Worm (Caenorhabditis elegans) whole organism, mixed stage, embryonic: ENCODE results near the gene JC8.7.

ENCODE experiments used
- M03D4.4 ChIP-seq: sonication (generic microtip); optimal IDR thresholded peaks from 2 replicates; lab custom pipeline; 2017; ENCODE audit warnings: mild to moderate bottlenecking, missing genetic modification characterization, missing compliant biosample characterization
- bed-3 ChIP-seq: fragments of 200-800 bp; sonication (Bioruptor generic); optimal IDR thresholded peaks from 3 replicates; lab custom pipeline; 2018; ENCODE audit warnings: mild to moderate bottlenecking, missing genetic modification characterization, moderate library complexity, missing compliant biosample characterization
- blmp-1 ChIP-seq: fragments of 150-350 bp; optimal IDR thresholded peaks from 2 replicates; lab custom pipeline; 2014; ENCODE audit warnings: missing biosample characterization, missing genetic modification characterization
- ceh-39 ChIP-seq: fragments of 150-350 bp; optimal IDR thresholded peaks from 2 replicates; lab custom pipeline; 2014; ENCODE audit warnings: missing biosample characterization, missing genetic modification characterization
- ceh-43 ChIP-seq: fragments of 200-800 bp; sonication (Bioruptor generic); optimal IDR thresholded peaks from 2 replicates; lab custom pipeline; 2018; ENCODE audit warnings: mild to moderate bottlenecking, missing genetic modification characterization, moderate library complexity, missing compliant biosample characterization
- ceh-83 ChIP-seq: fragments of 200-800 bp; sonication (Bioruptor generic); optimal IDR thresholded peaks from 2 replicates; lab custom pipeline; 2018; ENCODE audit warnings: mild to moderate bottlenecking, missing genetic modification characterization, missing compliant biosample characterization
- cnd-1 ChIP-seq: fragments of 200-800 bp; sonication (Bioruptor generic); optimal IDR thresholded peaks from 2 replicates; lab custom pipeline; 2018; ENCODE audit warnings: mild to moderate bottlenecking, missing genetic modification characterization, missing compliant biosample characterization
- drap-1 ChIP-seq: fragments of 200-800 bp; sonication (Bioruptor generic); optimal IDR thresholded peaks from 3 replicates; lab custom pipeline; 2018; ENCODE audit warnings: mild to moderate bottlenecking, missing genetic modification characterization, missing compliant biosample characterization
- elt-1 ChIP-seq: sonication (generic microtip); optimal IDR thresholded peaks from 2 replicates; lab custom pipeline; 2017; ENCODE audit warnings: missing genetic modification characterization, mild to moderate bottlenecking, missing compliant biosample characterization, antibody characterized with exemption, moderate library complexity, borderline replicate concordance; ENCODE audit not compliant: insufficient read depth
- elt-3 ChIP-seq: fragments of 150-350 bp; optimal IDR thresholded peaks from 2 replicates; lab custom pipeline; 2014; ENCODE audit warnings: missing biosample characterization, missing genetic modification characterization
- flh-1 ChIP-seq: fragments of 200-800 bp; sonication (Bioruptor generic); optimal IDR thresholded peaks from 2 replicates; lab custom pipeline; 2018; ENCODE audit warnings: mild to moderate bottlenecking, missing genetic modification characterization, moderate library complexity, missing compliant biosample characterization
- ham-2 ChIP-seq: fragments of 200-800 bp; sonication (Bioruptor generic); optimal IDR thresholded peaks from 2 replicates; lab custom pipeline; 2018; ENCODE audit warnings: mild to moderate bottlenecking, missing genetic modification characterization, missing compliant biosample characterization
- hlh-1 ChIP-seq: fragments of 150-350 bp; optimal IDR thresholded peaks from 2 replicates; lab custom pipeline; 2014; ENCODE audit warnings: missing biosample characterization, missing genetic modification reagents, missing genetic modification characterization
- lin-13 ChIP-seq: fragments of 150-350 bp; optimal IDR thresholded peaks from 2 replicates; lab custom pipeline; 2014; ENCODE audit warnings: missing biosample characterization, missing genetic modification characterization
- lsy-2 ChIP-seq: fragments of 150-350 bp; optimal IDR thresholded peaks from 2 replicates; lab custom pipeline; 2014; ENCODE audit warnings: missing biosample characterization, missing genetic modification characterization
- mab-5 ChIP-seq: fragments of 150-350 bp; optimal IDR thresholded peaks from 2 replicates; lab custom pipeline; 2014; ENCODE audit warnings: missing biosample characterization, missing genetic modification characterization
- mep-1 ChIP-seq: fragments of 150-350 bp; optimal IDR thresholded peaks from 2 replicates; lab custom pipeline; 2017; ENCODE audit warnings: missing biosample characterization, missing genetic modification reagents, missing genetic modification characterization, inconsistent platforms
- mls-2 ChIP-seq: sonication (generic microtip); optimal IDR thresholded peaks from 2 replicates; lab custom pipeline; 2016; ENCODE audit warnings: mild to moderate bottlenecking, missing genetic modification characterization, moderate library complexity, missing compliant biosample characterization
- nhr-12 ChIP-seq: fragments of 150-350 bp; optimal IDR thresholded peaks from 2 replicates; lab custom pipeline; 2014; ENCODE audit warnings: missing biosample characterization, missing genetic modification characterization
- nhr-237 ChIP-seq: fragments of 150-350 bp; optimal IDR thresholded peaks from 2 replicates; lab custom pipeline; 2014; ENCODE audit warnings: missing biosample characterization, missing genetic modification characterization
- nhr-76 ChIP-seq: sonication (generic microtip); optimal IDR thresholded peaks from 2 replicates; lab custom pipeline; 2017; ENCODE audit warnings: missing biosample characterization, missing genetic modification characterization
- pha-4 ChIP-seq: fragments of 150-350 bp; optimal IDR thresholded peaks from 2 replicates; lab custom pipeline; 2018; ENCODE audit warnings: missing biosample characterization, missing genetic modification reagents, missing genetic modification characterization
- sem-2 ChIP-seq: fragments of 200-800 bp; sonication (Bioruptor generic); optimal IDR thresholded peaks from 2 replicates; lab custom pipeline; 2018; ENCODE audit warnings: mild to moderate bottlenecking, missing genetic modification characterization, missing compliant biosample characterization
- snpc-4 ChIP-seq: fragments of 150-350 bp; optimal IDR thresholded peaks from 2 replicates; lab custom pipeline; 2014; ENCODE audit warnings: missing biosample characterization, missing genetic modification characterization
- sptf-1 ChIP-seq: sonication (generic microtip); optimal IDR thresholded peaks from 2 replicates; lab custom pipeline; 2017; ENCODE audit warnings: mild to moderate bottlenecking, missing genetic modification characterization, moderate library complexity, missing compliant biosample characterization
- tbx-8 ChIP-seq: fragments of 200-800 bp; sonication (Bioruptor generic); optimal IDR thresholded peaks from 2 replicates; lab custom pipeline; 2018; ENCODE audit warnings: mild to moderate bottlenecking, missing genetic modification characterization, moderate library complexity, missing compliant biosample characterization
- unc-120 ChIP-seq: sonication (generic microtip); optimal IDR thresholded peaks from 2 replicates; lab custom pipeline; 2017; ENCODE audit warnings: missing genetic modification characterization, missing compliant biosample characterization; ENCODE audit not compliant: poor library complexity, severe bottlenecking
- unc-39 ChIP-seq: fragments of 150-350 bp; optimal IDR thresholded peaks from 2 replicates; lab custom pipeline; 2014; ENCODE audit warnings: missing biosample characterization, missing genetic modification characterization
- unc-62 ChIP-seq: fragments of 150-350 bp; optimal IDR thresholded peaks from 2 replicates; lab custom pipeline; 2014; ENCODE audit warnings: missing biosample characterization, missing genetic modification reagents, missing genetic modification characterization
- zip-8 ChIP-seq: fragments of 150-350 bp; optimal IDR thresholded peaks from 2 replicates; lab custom pipeline; 2014; ENCODE audit warnings: missing biosample characterization, missing genetic modification characterization
- ztf-11 ChIP-seq: fragments of 150-350 bp; optimal IDR thresholded peaks from 2 replicates; lab custom pipeline; 2014; ENCODE audit warnings: missing biosample characterization, missing genetic modification characterization

Gene JC8.7

DNA sequence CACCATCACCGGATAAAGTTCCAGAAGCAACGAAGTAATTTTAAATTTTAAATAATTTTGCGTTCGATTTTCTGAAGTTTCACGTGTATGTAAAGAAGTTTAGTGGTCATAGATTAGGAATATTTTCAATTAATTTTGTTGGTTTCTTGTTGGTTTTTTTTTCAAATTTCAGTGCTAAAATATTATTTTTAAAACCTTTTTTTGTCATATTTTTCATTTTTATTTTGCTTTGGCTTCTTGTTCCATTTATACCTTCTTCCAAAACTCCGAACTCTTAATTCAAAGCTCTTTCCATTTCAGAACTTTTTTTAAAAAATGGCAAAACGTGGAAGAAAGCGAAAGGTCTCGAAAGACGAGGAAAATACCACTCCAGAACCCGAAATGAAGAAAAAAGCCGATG, at the start of gene JC8.7:
TSS of gene JC8.7 (plus strand) at position 301 of the 400 bp plus-strand sequence.
- no peak for TF ChIP-seq tbx-8
- no peak for TF ChIP-seq sem-2 (GFP tag; lab: Kevin White, UChicago)
- no peak for TF ChIP-seq M03D4.4 (tag; lab: Kevin White, UChicago)
- no peak for TF ChIP-seq unc-62 (GFP tag; lab: Kevin White, UChicago)
- no peak for TF ChIP-seq lin-13 (tag; lab: Kevin White, UChicago)
- no peak for TF ChIP-seq elt-3 (tag; lab: Kevin White, UChicago)
- TF ChIP-seq snpc-4, result no peak
- no peak for TF ChIP-seq drap-1 (GFP tag; lab: Kevin White, UChicago)
- TF ChIP-seq ceh-83 (GFP tag; lab: Kevin White, UChicago), result no peak
- no peak for TF ChIP-seq flh-1 (GFP tag; lab: Kevin White, UChicago)
- TF ChIP-seq nhr-12 (tag; lab: Kevin White, UChicago), result no peak
- TF ChIP-seq unc-39, result no peak
- no peak for TF ChIP-seq lsy-2
- no peak for TF ChIP-seq ceh-43 (GFP tag; lab: Kevin White, UChicago)
- TF ChIP-seq ceh-39 (tag; lab: Kevin White, UChicago), result no peak
- TF ChIP-seq, all 35 proteins: peak for 0

- TF ChIP-seq unc-39 (no peak), lin-13 (tag; lab: Kevin White, UChicago) (no peak), blmp-1 (tag; lab: Kevin White, UChicago) (no peak), pha-4 (tag; lab: Kevin White, UChicago) (no peak)
- TF ChIP-seq, all 35 proteins: peak for 0
These were observed 49.8 kb upstream of the JC8.7 start, which contains the start of gene C48D1.1 for ce11 chrIV:13197282-13197681. Gene C48D1.1, minus strand, starts transcription at chrIV:13197382.

- TF ChIP-seq drap-1 (GFP tag; lab: Kevin White, UChicago), result no peak
- TF ChIP-seq lin-13 (tag; lab: Kevin White, UChicago), result no peak
- TF ChIP-seq mab-5 (tag; lab: Kevin White, UChicago), result no peak
- TF ChIP-seq nhr-76, result no peak
- no peak for TF ChIP-seq ztf-11 (tag; lab: Kevin White, UChicago)
- no peak for TF ChIP-seq M03D4.4 (tag; lab: Kevin White, UChicago)
- TF ChIP-seq elt-3 (tag; lab: Kevin White, UChicago), result no peak
- no peak for TF ChIP-seq tbx-8
- no peak for TF ChIP-seq nhr-12 (tag; lab: Kevin White, UChicago)
- no peak for TF ChIP-seq nhr-237 (tag; lab: Kevin White, UChicago)
- TF ChIP-seq mls-2 (tag; lab: Kevin White, UChicago), result no peak
- TF ChIP-seq ham-2, result no peak
- no peak for TF ChIP-seq lsy-2
- TF ChIP-seq mep-1 (tag; lab: Kevin White, UChicago), result no peak
- no peak for TF ChIP-seq sptf-1 (tag; lab: Kevin White, UChicago)
- no peak for TF ChIP-seq cnd-1
- TF ChIP-seq zip-8 (tag; lab: Kevin White, UChicago), result no peak
- no peak for TF ChIP-seq ceh-39 (tag; lab: Kevin White, UChicago)
- TF ChIP-seq hlh-1 (tag; lab: Kevin White, UChicago), result no peak
These were observed 43.0 kb upstream of the JC8.7 start, which contains the start of gene ced-3 for ce11 chrIV:13204037-13204436. Gene ced-3, minus strand, starts transcription at chrIV:13204137.

ce11 chrIV:13205891-13206290, 41.2 kb upstream of the JC8.7 start:
- TF ChIP-seq elt-1 (tag; lab: Kevin White, UChicago), result peak; percentile 25
- TF ChIP-seq mep-1 (tag; lab: Kevin White, UChicago), result no peak
- peak; percentile 46 for TF ChIP-seq ceh-39 (tag; lab: Kevin White, UChicago)
- no peak for TF ChIP-seq bed-3 (GFP tag; lab: Kevin White, UChicago)
- TF ChIP-seq lsy-2, result peak; percentile 12
- TF ChIP-seq lin-13 (tag; lab: Kevin White, UChicago), result no peak

ce11 chrIV:13209566-13209965, 37.5 kb upstream of the JC8.7 start, which contains the start of gene C48D1.9:
Gene C48D1.9, minus strand, starts transcription at chrIV:13209666.
- TF ChIP-seq drap-1 (GFP tag; lab: Kevin White, UChicago) (no peak), tbx-8 (no peak), mab-5 (tag; lab: Kevin White, UChicago) (no peak), M03D4.4 (tag; lab: Kevin White, UChicago) (no peak), zip-8 (tag; lab: Kevin White, UChicago) (no peak), cnd-1 (no peak), snpc-4 (no peak), unc-120 (tag; lab: Kevin White, UChicago) (no peak), mls-2 (tag; lab: Kevin White, UChicago) (no peak), nhr-12 (tag; lab: Kevin White, UChicago) (no peak)
